Fruit fly (Drosophila melanogaster): ENCODE measurements around the gene Oseg1.

- no peak for TF ChIP-seq CG8478 (optimal IDR thresholded peaks at IDR 0.05)
- no peak for TF ChIP-seq pan (optimal IDR thresholded peaks at IDR 0.05)
- no peak for TF ChIP-seq psq (optimal IDR thresholded peaks at IDR 0.05)
- no peak for TF ChIP-seq EcR (GFP tag; optimal IDR thresholded peaks at IDR 0.05)
Measured at dm6 chr3L:8411439-8411897, 1.2 kb downstream of the Oseg1 start, which contains the start of gene Exo70.

Data from whole organism.